Fruit fly (Drosophila melanogaster) whole organism, embryonic: ENCODE measurements around the gene CG14252.

Experiments
- Abd-B ChIP-seq: fragments of 200-800 bp; sonication (Bioruptor generic); optimal IDR thresholded peaks from 2 replicates; lab custom pipeline; 2018; ENCODE audit warnings: missing biosample characterization, mild to moderate bottlenecking, missing genetic modification characterization, moderate library complexity
- Ada2b ChIP-seq: fragments of 200-800 bp; sonication (Bioruptor generic); IDR thresholded peaks from 2 replicates; pipeline ENCODE4 v1.3.6; 2022; ENCODE audit warnings: missing biosample characterization, missing genetic modification characterization
- CG11504 ChIP-seq: fragments of 200-800 bp; sonication (Bioruptor generic); optimal IDR thresholded peaks from 3 replicates; lab custom pipeline; 2019; ENCODE audit warnings: missing biosample characterization, mild to moderate bottlenecking, missing genetic modification characterization, moderate library complexity
- CG12659 ChIP-seq: fragments of 200-800 bp; sonication (Bioruptor generic); optimal IDR thresholded peaks from 3 replicates; lab custom pipeline; 2017; ENCODE audit warnings: mild to moderate bottlenecking, missing biosample characterization, missing genetic modification reagents, missing genetic modification characterization
- CG14050 ChIP-seq: fragments of 200-800 bp; sonication (Bioruptor generic); IDR thresholded peaks from 3 replicates; pipeline ENCODE4 v1.3.6; 2022; ENCODE audit warnings: missing biosample characterization, missing genetic modification characterization
- CG15601 ChIP-seq: fragments of 200-800 bp; sonication (Bioruptor generic); optimal IDR thresholded peaks from 3 replicates; lab custom pipeline; 2019; ENCODE audit warnings: missing biosample characterization, mild to moderate bottlenecking, missing genetic modification characterization, moderate library complexity
- CG1603 ChIP-seq: fragments of 200-800 bp; sonication (Bioruptor generic); optimal IDR thresholded peaks from 2 replicates; lab custom pipeline; 2019; ENCODE audit warnings: missing biosample characterization, mild to moderate bottlenecking, missing genetic modification characterization, moderate library complexity
- CG17361 ChIP-seq: fragments of 200-800 bp; sonication (Bioruptor generic); IDR thresholded peaks from 3 replicates; pipeline ENCODE4 v1.3.6; 2022; ENCODE audit warnings: missing biosample characterization, missing genetic modification characterization
- CG30020 ChIP-seq: fragments of 200-800 bp; optimal IDR thresholded peaks from 2 replicates; lab custom pipeline; 2019; ENCODE audit warnings: missing biosample characterization, mild to moderate bottlenecking, missing genetic modification characterization, moderate library complexity
- CG33213 ChIP-seq: fragments of 200-800 bp; sonication (Bioruptor generic); optimal IDR thresholded peaks from 3 replicates; lab custom pipeline; 2016; ENCODE audit warnings: missing biosample characterization, missing genetic modification characterization
- CG3407 ChIP-seq: fragments of 200-800 bp; sonication (Bioruptor generic); optimal IDR thresholded peaks from 2 replicates; lab custom pipeline; 2018; ENCODE audit warnings: missing biosample characterization, mild to moderate bottlenecking, missing genetic modification characterization
- CG4424 ChIP-seq: fragments of 200-800 bp; sonication (Bioruptor generic); optimal IDR thresholded peaks from 3 replicates; lab custom pipeline; 2016; ENCODE audit warnings: missing biosample characterization, missing genetic modification characterization
- CG8290 ChIP-seq, 3 experiments: fragments of 200-800 bp; sonication (Bioruptor generic); optimal IDR thresholded peaks; 2 replicates each; lab custom pipeline; 2016 to 2019; ENCODE audit warnings: missing biosample characterization in 3 of 3, missing genetic modification characterization in 3 of 3, mild to moderate bottlenecking in 2 of 3, moderate library complexity in 1 of 3
- CG9932 ChIP-seq: fragments of 200-800 bp; sonication (Bioruptor generic); IDR thresholded peaks from 2 replicates; pipeline ENCODE4 v1.3.6; 2022; ENCODE audit warnings: missing biosample characterization, missing genetic modification characterization
- CTCF ChIP-seq: fragments of 200-800 bp; sonication (Bioruptor generic); optimal IDR thresholded peaks from 2 replicates; lab custom pipeline; 2017; ENCODE audit warnings: missing biosample characterization, mild to moderate bottlenecking, missing genetic modification characterization, moderate library complexity
- Doc3 ChIP-seq: fragments of 200-800 bp; sonication (Bioruptor generic); IDR thresholded peaks from 3 replicates; pipeline ENCODE4 v1.3.6; 2022; ENCODE audit warnings: missing biosample characterization, missing genetic modification characterization; ENCODE audit not compliant: partially characterized antibody
- Fer1 ChIP-seq: fragments of 200-800 bp; sonication (Bioruptor generic); optimal IDR thresholded peaks from 2 replicates; lab custom pipeline; 2017; ENCODE audit warnings: missing biosample characterization, mild to moderate bottlenecking, missing genetic modification characterization
- Fer2 ChIP-seq: fragments of 200-800 bp; sonication (Bioruptor generic); optimal IDR thresholded peaks from 2 replicates; lab custom pipeline; 2018; ENCODE audit warnings: missing biosample characterization, mild to moderate bottlenecking, missing genetic modification characterization, moderate library complexity
- HLH54F ChIP-seq: fragments of 200-800 bp; sonication (Bioruptor generic); optimal IDR thresholded peaks from 3 replicates; lab custom pipeline; 2016; ENCODE audit warnings: missing biosample characterization, missing genetic modification characterization
- Hr78 ChIP-seq, 2 experiments: fragments of 200-800 bp in 1 of 2; fragments of >200 bp in 1 of 2; sonication (Bioruptor generic) in 1 of 2; optimal IDR thresholded peaks; 2 replicates each; lab custom pipeline; 2017 to 2019; ENCODE audit warnings: missing biosample characterization in 2 of 2, missing genetic modification characterization in 2 of 2, mild to moderate bottlenecking in 1 of 2, moderate library complexity in 1 of 2
- Hsf ChIP-seq: fragments of 200-800 bp; sonication (Bioruptor generic); optimal IDR thresholded peaks from 3 replicates; lab custom pipeline; 2016; ENCODE audit warnings: missing biosample characterization, missing genetic modification characterization
- Max ChIP-seq: fragments of 200-800 bp; sonication (Bioruptor generic); optimal IDR thresholded peaks from 2 replicates; lab custom pipeline; 2016; ENCODE audit warnings: missing biosample characterization, mild to moderate bottlenecking, missing genetic modification characterization
- Myb ChIP-seq: fragments of 200-800 bp; sonication (Bioruptor generic); optimal IDR thresholded peaks from 2 replicates; lab custom pipeline; 2016; ENCODE audit warnings: missing biosample characterization, missing genetic modification characterization
- NFAT ChIP-seq: fragments of 200-800 bp; sonication (Bioruptor generic); IDR thresholded peaks from 2 replicates; pipeline ENCODE4 v1.3.6; 2022; ENCODE audit warnings: missing biosample characterization, missing genetic modification characterization
- Neu2 ChIP-seq: fragments of 200-800 bp; sonication (Bioruptor generic); optimal IDR thresholded peaks from 3 replicates; lab custom pipeline; 2016; ENCODE audit warnings: missing biosample characterization, missing genetic modification characterization, borderline replicate concordance
- NfI ChIP-seq: fragments of 200-800 bp; sonication (Bioruptor generic); optimal IDR thresholded peaks from 3 replicates; lab custom pipeline; 2018; ENCODE audit warnings: missing biosample characterization, mild to moderate bottlenecking, missing genetic modification characterization, moderate library complexity
- Sry-δ ChIP-seq: fragments of 200-800 bp; sonication (Bioruptor generic); optimal IDR thresholded peaks from 2 replicates; lab custom pipeline; 2016; ENCODE audit warnings: missing biosample characterization, missing genetic modification characterization
- Usf ChIP-seq: fragments of 200-800 bp; sonication (Bioruptor generic); optimal IDR thresholded peaks from 2 replicates; lab custom pipeline; 2017; ENCODE audit warnings: missing genotype, missing biosample characterization, missing genetic modification characterization
- br ChIP-seq: fragments of >200 bp; optimal IDR thresholded peaks from 2 replicates; lab custom pipeline; 2017
- fd3F ChIP-seq: fragments of 200-800 bp; sonication (Bioruptor generic); optimal IDR thresholded peaks from 2 replicates; lab custom pipeline; 2018; ENCODE audit warnings: missing biosample characterization, mild to moderate bottlenecking, missing genetic modification characterization, moderate library complexity
- ftz-f1 ChIP-seq: fragments of 200-800 bp; sonication (Bioruptor generic); optimal IDR thresholded peaks from 2 replicates; lab custom pipeline; 2016; ENCODE audit warnings: missing biosample characterization, missing genetic modification characterization
- gem ChIP-seq: fragments of 200-800 bp; sonication (Bioruptor generic); optimal IDR thresholded peaks from 2 replicates; lab custom pipeline; 2019; ENCODE audit warnings: missing biosample characterization, mild to moderate bottlenecking, missing genetic modification characterization, moderate library complexity
- mam ChIP-seq: fragments of 200-800 bp; sonication (Bioruptor generic); optimal IDR thresholded peaks from 3 replicates; lab custom pipeline; 2016; ENCODE audit warnings: missing biosample characterization, missing genetic modification characterization
- pho ChIP-seq: fragments of 200-800 bp; sonication (Bioruptor generic); optimal IDR thresholded peaks from 2 replicates; lab custom pipeline; 2016; ENCODE audit warnings: missing biosample characterization, missing genetic modification characterization
- so ChIP-seq: fragments of 200-800 bp; sonication (Bioruptor generic); IDR thresholded peaks from 3 replicates; pipeline ENCODE4 v1.3.6; 2022; ENCODE audit warnings: missing biosample characterization, missing genetic modification characterization
- stc ChIP-seq: fragments of 200-800 bp; sonication (Bioruptor generic); IDR thresholded peaks from 2 replicates; pipeline ENCODE4 v1.3.6; 2022; ENCODE audit warnings: missing biosample characterization, missing genetic modification characterization
- ttk ChIP-seq: fragments of 200-800 bp; sonication (Bioruptor generic); IDR thresholded peaks from 2 replicates; pipeline ENCODE4 v2.1.2; 2022; ENCODE audit warnings: missing biosample characterization, missing genetic modification characterization
- vvl ChIP-seq: fragments of 200-800 bp; sonication (Bioruptor generic); IDR thresholded peaks from 2 replicates; pipeline ENCODE4 v1.3.6; 2022; ENCODE audit warnings: missing biosample characterization, missing genetic modification characterization

CG14252 gene

dm6 chr3R:26956376-26957062 is 11.2 kb downstream of the CG14252 start (continued):
- TF ChIP-seq Neu2 (GFP tag; lab: Kevin White, UChicago) (no peak), Usf (GFP tag; lab: Kevin White, UChicago) (no peak), CG33213 (GFP tag; lab: Kevin White, UChicago) (no peak), NfI (GFP tag; lab: Kevin White, UChicago) (no peak), CG17361 (GFP tag; lab: Robert Waterston, UW) (0 out of 3 replicates have a peak, but pooled peaks have one; percentile 18), Hsf (GFP tag; lab: Kevin White, UChicago) (no peak), mam (no peak), CG8290 (GFP tag; optimal IDR thresholded peaks at IDR 0.05; lab: Kevin White, UChicago) (no peak), CG8290 (tag; optimal IDR thresholded peaks at IDR 0.05; lab: Kevin White, UChicago) (peak in 1 of 2 experiments; percentile 24), ttk (GFP tag; lab: Robert Waterston, UW) (no peak), CG14050 (GFP tag; lab: Robert Waterston, UW) (no peak), Abd-B (GFP tag; lab: Kevin White, UChicago) (no peak), HLH54F (GFP tag; lab: Kevin White, UChicago) (no peak), CG30020 (tag; lab: Kevin White, UChicago) (no peak), Myb (GFP tag; lab: Kevin White, UChicago) (no peak), gem (tag; lab: Kevin White, UChicago) (no peak), Fer2 (tag; lab: Kevin White, UChicago) (no peak), br (lab: Kevin White, UChicago) (no peak), vvl (GFP tag; lab: Robert Waterston, UW) (peak; percentile 29; the same call in 1 of the 2 replicates), CG12659 (GFP tag; lab: Kevin White, UChicago) (no peak), CG4424 (GFP tag; lab: Kevin White, UChicago) (no peak), CG15601 (tag; lab: Kevin White, UChicago) (no peak), stc (GFP tag; lab: Robert Waterston, UW) (no peak), Sry-δ (GFP tag; lab: Kevin White, UChicago) (no peak), Fer1 (GFP tag; lab: Kevin White, UChicago) (no peak), so (GFP tag; lab: Robert Waterston, UW) (no peak), fd3F (GFP tag; lab: Kevin White, UChicago) (no peak)

dm6 chr3R:26957132-26957531 is 11.8 kb downstream of the CG14252 start:
- TF ChIP-seq pho (GFP tag; lab: Kevin White, UChicago) (no peak), CG11504 (no peak), CTCF (GFP tag; lab: Kevin White, UChicago) (peak; percentile 2), NFAT (0 out of 2 replicates have a peak, but pooled peaks have one; percentile 19), ftz-f1 (peak; percentile 24), CG3407 (GFP tag; lab: Kevin White, UChicago) (no peak), Ada2b (GFP tag; lab: Robert Waterston, UW) (no peak), Max (GFP tag; lab: Kevin White, UChicago) (no peak), CG9932 (GFP tag; lab: Robert Waterston, UW) (no peak), Doc3 (GFP tag; lab: Robert Waterston, UW) (0 out of 3 replicates have a peak, but pooled peaks have one; percentile 13), CG1603 (no peak), Hr78 (GFP tag; optimal IDR thresholded peaks at IDR 0.05; lab: Kevin White, UChicago) (peak in 1 of 2 experiments; percentile 62), br (lab: Kevin White, UChicago) (no peak)
